Worm (Caenorhabditis elegans) whole organism, L4/young adult: ENCODE measurements around the gene ifas-1.

Experiments used
- W03F9.2 ChIP-seq: fragments of 150-350 bp; optimal IDR thresholded peaks from 2 replicates; lab custom pipeline; 2014; ENCODE audit warnings: missing biosample characterization, missing genetic modification characterization
- dao-5 ChIP-seq: sonication (generic microtip); optimal IDR thresholded peaks from 2 replicates; lab custom pipeline; 2016; ENCODE audit warnings: missing genotype, missing genetic modification characterization, moderate library complexity, missing compliant biosample characterization
- him-1 ChIP-seq: sonication (generic microtip); optimal IDR thresholded peaks from 2 replicates; lab custom pipeline; 2016; ENCODE audit warnings: missing genotype, missing genetic modification reagents, missing genetic modification characterization, missing compliant biosample characterization

- no peak for TF ChIP-seq W03F9.2 (tag; lab: Kevin White, UChicago)
- no peak for TF ChIP-seq dao-5 (tag; lab: Kevin White, UChicago)
- no peak for TF ChIP-seq him-1 (tag; lab: Kevin White, UChicago)
Measured at ce11 chrII:3716961-3717360, 28.4 kb upstream of the ifas-1 start, which contains the start of gene fbxc-52.
